Fruit fly (Drosophila melanogaster): ENCODE results near the gene Or92a.

Gene Or92a

DNA sequence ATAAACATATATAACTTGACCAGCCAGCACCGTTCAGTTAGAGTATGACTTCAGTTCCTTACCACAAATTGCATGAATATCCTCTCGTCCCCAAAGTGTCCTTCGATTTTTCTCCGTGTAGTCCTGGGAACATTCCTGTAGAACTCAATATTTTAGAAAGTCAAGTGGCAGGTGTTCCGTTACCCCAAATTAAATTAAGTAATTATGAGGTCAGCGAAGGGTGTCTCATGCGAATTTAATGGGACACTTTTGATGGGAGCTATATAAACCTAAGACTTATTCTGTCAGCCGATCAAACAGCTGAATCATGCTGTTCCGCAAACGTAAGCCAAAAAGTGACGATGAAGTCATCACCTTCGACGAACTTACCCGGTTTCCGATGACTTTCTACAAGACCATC, at the start of gene Or92a:
Gene Or92a, plus strand, starts transcription at position 301 of the 400 bp plus-strand sequence.
- TF ChIP-seq ttk (optimal IDR thresholded peaks at IDR 0.05), result no peak
- TF ChIP-seq insv (optimal IDR thresholded peaks at IDR 0.05), result no peak
- no peak for TF ChIP-seq psq (optimal IDR thresholded peaks at IDR 0.05)
- TF ChIP-seq Sin3A (optimal IDR thresholded peaks at IDR 0.05), result no peak
- no peak for TF ChIP-seq h (optimal IDR thresholded peaks at IDR 0.05)
- no peak for TF ChIP-seq Myc (optimal IDR thresholded peaks at IDR 0.05)

DNA sequence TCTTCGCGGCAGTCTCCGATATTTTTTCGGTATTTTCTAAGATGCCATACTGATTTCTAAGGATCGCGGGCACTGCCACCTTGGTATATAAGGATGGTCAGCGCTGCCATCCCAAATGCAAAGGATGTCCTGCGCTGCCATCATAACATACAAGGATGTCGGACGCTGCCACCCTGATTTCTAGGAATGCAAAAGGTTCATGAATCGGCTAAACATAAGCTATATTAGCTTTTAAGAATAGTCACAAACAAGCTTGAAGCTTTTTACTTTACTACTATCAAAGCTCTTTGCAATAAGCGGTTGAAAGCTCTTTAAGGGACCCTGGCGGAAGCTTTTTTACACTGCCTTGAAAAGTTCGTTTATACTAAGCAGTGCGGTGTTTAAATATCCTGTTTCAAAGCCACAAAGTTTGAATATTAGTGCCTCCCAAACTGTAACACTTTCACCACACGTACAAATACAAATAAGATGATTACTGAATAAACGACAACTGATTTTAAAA, 40.3 kb upstream of the Or92a start:
- no peak for TF ChIP-seq ttk (optimal IDR thresholded peaks at IDR 0.05)

DNA sequence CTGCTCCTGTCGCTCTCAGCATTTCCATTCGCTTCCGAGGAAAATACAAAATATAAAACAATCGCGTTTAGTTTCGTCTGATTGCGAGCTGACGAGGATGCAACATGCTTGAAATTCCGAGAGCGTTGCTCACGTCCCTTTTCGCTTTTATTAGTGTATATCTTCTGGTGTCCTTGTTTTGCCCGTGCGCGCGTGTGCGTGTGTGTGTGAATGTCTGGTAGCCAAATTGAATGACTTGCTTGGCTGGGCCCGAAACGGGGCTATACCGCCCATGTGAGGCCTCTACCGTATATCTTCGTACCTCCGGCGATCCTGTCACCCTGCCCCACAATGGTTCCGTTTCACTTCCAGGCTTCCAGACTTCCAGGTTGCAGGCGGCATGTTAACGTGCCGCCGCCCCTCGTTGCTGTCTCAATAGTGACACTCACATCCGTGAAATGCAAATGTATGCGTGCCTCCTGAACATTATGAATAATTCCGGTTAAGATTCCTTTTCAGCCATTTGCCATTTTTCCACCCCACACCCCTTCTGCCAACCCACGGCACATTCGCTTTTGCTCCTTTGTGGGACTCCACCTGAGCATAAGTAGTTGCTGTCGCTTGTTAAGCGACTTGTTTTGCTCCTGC, 31.7 kb upstream of the Or92a start:
- TF ChIP-seq insv (optimal IDR thresholded peaks at IDR 0.05) (no peak), psq (optimal IDR thresholded peaks at IDR 0.05) (no peak), Myc (optimal IDR thresholded peaks at IDR 0.05) (no peak), ttk (optimal IDR thresholded peaks at IDR 0.05) (no peak), h (optimal IDR thresholded peaks at IDR 0.05) (no peak), Sin3A (optimal IDR thresholded peaks at IDR 0.05) (no peak)

DNA sequence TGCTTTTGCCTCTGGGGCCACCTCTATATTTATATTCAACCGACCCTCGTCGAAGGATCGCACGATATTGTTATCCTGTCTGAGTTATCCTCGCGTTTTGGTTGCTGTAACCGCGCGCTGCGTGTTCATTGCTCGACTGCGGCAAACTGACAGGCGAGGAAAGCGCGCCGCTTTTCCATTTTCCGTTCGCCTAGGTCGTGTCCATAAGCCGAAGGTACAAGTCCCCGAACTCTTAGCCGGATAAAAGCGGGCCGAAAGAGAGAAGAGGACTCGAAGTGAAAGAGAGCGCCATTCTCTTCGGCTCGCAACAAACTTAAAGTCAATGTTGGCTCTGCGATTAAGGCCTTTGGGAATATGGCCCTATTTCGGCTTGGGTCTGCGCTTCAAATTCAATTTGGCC, 20.1 kb upstream of the Or92a start, which contains the start of gene Gfrl:
Gene Gfrl, minus strand, starts transcription at position 148 of the 400 bp plus-strand sequence.
- TF ChIP-seq h (optimal IDR thresholded peaks at IDR 0.05) (no peak), psq (optimal IDR thresholded peaks at IDR 0.05) (no peak), insv (optimal IDR thresholded peaks at IDR 0.05) (no peak), Myc (optimal IDR thresholded peaks at IDR 0.05) (no peak), Sin3A (optimal IDR thresholded peaks at IDR 0.05) (no peak), ttk (optimal IDR thresholded peaks at IDR 0.05) (no peak)

DNA sequence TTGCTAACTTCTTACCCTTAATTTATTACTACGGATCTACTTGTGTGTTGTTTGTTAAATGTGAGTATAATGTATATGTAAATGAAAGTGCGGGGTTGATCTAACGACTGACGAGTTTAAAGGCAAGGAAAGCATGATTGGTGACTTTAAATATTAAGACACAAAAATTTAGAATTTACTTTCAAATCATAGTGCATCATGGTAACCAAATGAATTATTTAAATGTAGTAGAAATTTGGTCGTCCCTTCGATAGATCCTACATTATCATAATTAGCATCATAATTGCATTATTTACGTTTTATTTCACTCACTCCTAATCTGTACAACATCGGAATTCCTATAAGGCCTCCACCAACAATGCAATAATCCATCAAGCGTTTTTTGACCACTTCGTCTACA, 3.3 kb upstream of the Or92a start, which contains the start of gene Dic2:
Gene Dic2, minus strand, starts transcription at position 101 of the 400 bp plus-strand sequence.
- no peak for TF ChIP-seq psq (optimal IDR thresholded peaks at IDR 0.05)
- no peak for TF ChIP-seq h (optimal IDR thresholded peaks at IDR 0.05)
- no peak for TF ChIP-seq insv (optimal IDR thresholded peaks at IDR 0.05)
- TF ChIP-seq Myc (optimal IDR thresholded peaks at IDR 0.05), result no peak
- no peak for TF ChIP-seq ttk (optimal IDR thresholded peaks at IDR 0.05)
- no peak for TF ChIP-seq Sin3A (optimal IDR thresholded peaks at IDR 0.05)

DNA sequence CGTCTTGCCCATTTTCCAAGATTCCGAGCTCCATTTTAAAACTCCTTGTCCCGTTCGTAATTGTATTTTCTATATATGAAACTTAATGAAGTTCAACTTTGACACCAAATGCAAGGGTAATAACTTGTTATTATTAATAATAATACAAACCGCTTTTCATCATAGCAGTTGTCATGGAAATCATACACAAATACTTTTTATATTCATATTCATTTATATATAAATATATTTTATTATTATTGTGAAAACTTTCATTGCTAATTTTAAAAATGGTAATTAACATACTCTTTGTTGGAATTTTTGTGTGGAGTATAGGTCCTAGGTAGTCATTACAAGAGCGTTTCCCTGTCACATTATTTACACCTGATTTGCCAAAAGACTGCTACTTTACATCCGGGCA, 2.7 kb upstream of the Or92a start, which contains the start of gene CG46441:
Gene CG46441, minus strand, starts transcription at position 101 of the 400 bp plus-strand sequence.
- TF ChIP-seq ttk (optimal IDR thresholded peaks at IDR 0.05), result no peak
- TF ChIP-seq Sin3A (optimal IDR thresholded peaks at IDR 0.05), result no peak
- TF ChIP-seq psq (optimal IDR thresholded peaks at IDR 0.05), result no peak
- TF ChIP-seq insv (optimal IDR thresholded peaks at IDR 0.05), result no peak
- no peak for TF ChIP-seq h (optimal IDR thresholded peaks at IDR 0.05)
- no peak for TF ChIP-seq Myc (optimal IDR thresholded peaks at IDR 0.05)

DNA sequence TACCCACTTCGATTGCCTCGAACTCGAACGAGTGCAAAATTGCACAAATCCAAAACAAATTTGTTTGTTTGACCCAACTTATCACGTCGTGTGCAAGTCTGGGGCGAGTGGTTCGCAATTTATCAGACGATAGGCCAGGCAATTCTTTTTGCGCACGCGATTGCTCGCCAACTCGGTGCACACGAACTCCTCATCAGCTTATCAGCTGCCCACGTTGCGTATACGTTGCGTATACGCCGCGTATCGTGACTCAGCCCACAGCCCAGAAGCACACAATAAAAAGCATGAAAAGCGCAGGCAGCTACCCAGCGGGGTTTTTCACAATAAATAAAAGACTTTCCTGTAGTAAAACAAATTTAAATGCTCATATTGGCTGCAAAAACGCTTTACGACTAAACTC, 942 bp upstream of the Or92a start, which contains the start of gene MtnB:
Gene MtnB, minus strand, starts transcription at position 101 of the 400 bp plus-strand sequence.
- no peak for TF ChIP-seq h (optimal IDR thresholded peaks at IDR 0.05)

dm6 chr3R:20509377-20509776, 4.8 kb downstream of the Or92a start:
- TF ChIP-seq h (optimal IDR thresholded peaks at IDR 0.05), result no peak
- no peak for TF ChIP-seq insv (optimal IDR thresholded peaks at IDR 0.05)
- no peak for TF ChIP-seq ttk (optimal IDR thresholded peaks at IDR 0.05)
- no peak for TF ChIP-seq Myc (optimal IDR thresholded peaks at IDR 0.05)
- no peak for TF ChIP-seq psq (optimal IDR thresholded peaks at IDR 0.05)
- no peak for TF ChIP-seq Sin3A (optimal IDR thresholded peaks at IDR 0.05)

- no peak for TF ChIP-seq ttk (optimal IDR thresholded peaks at IDR 0.05)
Measured at dm6 chr3R:20512368-20512767, 7.8 kb downstream of the Or92a start, which contains the start of gene MFS9. Gene MFS9 (minus strand): TSS chr3R:20512468.

DNA sequence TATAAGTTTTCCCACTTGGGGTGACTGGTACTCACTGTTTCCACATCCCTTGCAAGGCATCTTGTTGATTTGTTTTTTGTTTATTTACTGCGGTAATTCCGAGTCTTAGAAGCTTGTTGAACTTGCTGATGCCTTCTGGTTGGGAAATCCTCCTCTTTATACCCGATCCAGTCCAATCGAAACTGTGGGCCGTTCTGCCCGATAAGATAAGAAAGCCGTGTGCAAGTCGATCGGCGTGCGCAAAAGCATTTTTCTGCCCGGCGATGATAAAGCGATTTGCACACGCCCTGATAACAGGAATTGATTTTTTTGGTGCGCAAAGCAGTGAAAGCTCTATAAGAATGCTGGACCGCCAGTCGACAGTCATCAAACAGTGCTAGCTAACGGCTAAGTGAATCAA, 30.0 kb downstream of the Or92a start, which contains the start of the genes MtnE and MtnD:
Gene MtnE, minus strand, starts transcription at position 130 of the 400 bp plus-strand sequence.
Gene MtnD, plus strand, starts transcription at position 388 of the 400 bp plus-strand sequence.
- TF ChIP-seq h (optimal IDR thresholded peaks at IDR 0.05), result no peak
- TF ChIP-seq Sin3A (optimal IDR thresholded peaks at IDR 0.05), result no peak
- no peak for TF ChIP-seq psq (optimal IDR thresholded peaks at IDR 0.05)
- no peak for TF ChIP-seq Myc (optimal IDR thresholded peaks at IDR 0.05)
- no peak for TF ChIP-seq ttk (optimal IDR thresholded peaks at IDR 0.05)
- TF ChIP-seq insv (optimal IDR thresholded peaks at IDR 0.05), result no peak

DNA sequence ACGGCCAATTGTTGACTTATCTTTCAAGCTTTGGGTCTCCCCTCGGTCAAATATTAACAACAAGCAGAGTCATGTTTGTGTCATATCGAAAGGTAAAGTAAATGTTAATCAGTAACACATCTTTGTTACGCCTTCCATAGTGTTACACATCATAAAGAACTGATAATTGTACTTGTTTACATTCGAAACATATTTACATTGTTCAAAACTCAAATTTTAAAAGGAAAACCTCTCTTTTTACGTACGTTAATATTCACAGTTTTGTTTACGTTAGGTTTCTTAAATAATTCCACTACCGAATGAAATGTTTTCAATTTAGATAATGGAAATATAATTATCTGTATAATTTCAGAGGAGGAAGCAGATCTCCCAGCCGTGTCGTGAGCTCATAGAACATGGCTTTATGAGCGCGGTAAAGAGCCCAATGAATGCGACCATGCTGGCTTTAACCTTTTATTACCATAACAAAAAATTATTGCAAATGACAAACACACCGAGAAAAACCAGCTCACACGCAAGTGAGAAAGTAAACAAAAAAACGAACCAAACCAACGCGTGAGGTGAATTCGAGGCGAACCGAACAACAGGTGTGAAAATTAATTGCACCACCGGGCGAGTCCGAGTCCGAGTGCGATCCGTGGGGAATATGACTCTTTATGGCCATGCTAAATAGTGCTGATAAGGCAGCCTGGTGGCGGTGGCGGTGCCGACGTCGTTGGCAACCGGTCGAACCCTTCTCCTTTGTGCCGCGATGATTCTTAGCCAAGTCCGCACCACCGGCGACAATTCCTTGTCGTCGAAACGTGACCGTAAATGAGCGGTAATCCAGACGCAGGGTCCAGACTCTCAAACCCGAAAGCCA, 37.9 kb downstream of the Or92a start:
- no peak for TF ChIP-seq insv (optimal IDR thresholded peaks at IDR 0.05)
- TF ChIP-seq Sin3A (optimal IDR thresholded peaks at IDR 0.05), result no peak
- TF ChIP-seq ttk (optimal IDR thresholded peaks at IDR 0.05), result no peak
- no peak for TF ChIP-seq Myc (optimal IDR thresholded peaks at IDR 0.05)
- no peak for TF ChIP-seq psq (optimal IDR thresholded peaks at IDR 0.05)
- TF ChIP-seq h (optimal IDR thresholded peaks at IDR 0.05), result no peak

dm6 chr3R:20543220-20543619, 38.6 kb downstream of the Or92a start:
- TF ChIP-seq Sin3A (optimal IDR thresholded peaks at IDR 0.05) (no peak), insv (optimal IDR thresholded peaks at IDR 0.05) (no peak), psq (optimal IDR thresholded peaks at IDR 0.05) (no peak), ttk (optimal IDR thresholded peaks at IDR 0.05) (no peak), h (optimal IDR thresholded peaks at IDR 0.05) (no peak), Myc (optimal IDR thresholded peaks at IDR 0.05) (no peak)
